Worm (Caenorhabditis elegans): ENCODE results near the gene best-12.

DNA sequence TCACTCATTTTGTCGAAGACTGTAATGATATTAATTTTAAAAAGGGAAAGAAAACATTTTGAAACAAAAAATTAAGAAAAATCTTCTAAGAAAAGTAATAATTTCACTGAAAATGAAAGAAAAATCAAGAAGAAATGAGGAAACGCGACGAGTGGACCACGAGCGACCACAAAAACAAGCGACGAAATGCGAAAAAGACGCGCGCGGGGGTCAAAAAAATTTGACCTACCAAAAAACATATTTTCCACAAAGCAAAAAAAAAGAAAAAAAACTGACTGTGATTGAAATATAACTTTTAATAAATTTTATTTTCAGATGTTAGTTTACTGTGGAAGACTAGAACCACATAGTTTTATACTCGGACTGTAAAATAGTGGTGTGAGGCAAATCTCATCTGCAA is 9.6 kb downstream of the best-12 start, which contains the start of gene F14H3.6:
- TF ChIP-seq him-1 (tag; optimal IDR thresholded peaks at IDR 0.05) (no peak), W03F9.2 (tag; optimal IDR thresholded peaks at IDR 0.05) (no peak), dao-5 (tag; optimal IDR thresholded peaks at IDR 0.05) (no peak)
